Worm (Caenorhabditis elegans) whole organism, young adult: ENCODE results near the gene C14A4.12.

Source experiments
- B0035.1 ChIP-seq: sonication (generic microtip); optimal IDR thresholded peaks from 2 replicates; lab custom pipeline; 2016; ENCODE audit warnings: missing genetic modification characterization, mild to moderate bottlenecking, missing compliant biosample characterization, missing genotype, missing genetic modification reagents
- B0336.3 ChIP-seq: fragments of 200-800 bp; sonication (Bioruptor generic); IDR thresholded peaks from 2 replicates; pipeline ENCODE4 v1.3.6; 2022; ENCODE audit warnings: missing genetic modification characterization, missing compliant biosample characterization
- C17E4.6 ChIP-seq: fragments of 200-800 bp; sonication (Bioruptor generic); IDR thresholded peaks from 2 replicates; pipeline ENCODE4 v1.3.6; 2022; ENCODE audit warnings: missing genetic modification reagents, missing genetic modification characterization, missing compliant biosample characterization
- D2030.7 ChIP-seq: fragments of 200-800 bp; sonication (Bioruptor generic); IDR thresholded peaks from 2 replicates; pipeline ENCODE4 v1.3.6; 2022; ENCODE audit warnings: missing genetic modification reagents, missing genetic modification characterization, missing compliant biosample characterization
- F23B12.7 ChIP-seq: sonication (generic microtip); optimal IDR thresholded peaks from 2 replicates; lab custom pipeline; 2017; ENCODE audit warnings: missing genetic modification characterization, mild to moderate bottlenecking, missing compliant biosample characterization, antibody characterized with exemption, moderate library complexity; ENCODE audit not compliant: insufficient read depth
- F37B4.10 ChIP-seq: fragments of 200-800 bp; sonication (Bioruptor generic); IDR thresholded peaks from 2 replicates; pipeline ENCODE4 v1.3.6; 2022; ENCODE audit warnings: missing genetic modification characterization, missing compliant biosample characterization
- K11D2.4 ChIP-seq: fragments of 200-800 bp; sonication (Bioruptor generic); IDR thresholded peaks from 2 replicates; pipeline ENCODE4 v1.3.6; 2022; ENCODE audit warnings: missing genetic modification reagents, missing genetic modification characterization, missing compliant biosample characterization
- K12H6.12 ChIP-seq: fragments of 200-800 bp; sonication (Bioruptor generic); optimal IDR thresholded peaks from 2 replicates; lab custom pipeline; 2018; ENCODE audit warnings: mild to moderate bottlenecking, missing genetic modification characterization, missing compliant biosample characterization
- T26A5.8 ChIP-seq: sonication (generic microtip); optimal IDR thresholded peaks from 2 replicates; lab custom pipeline; 2016; ENCODE audit warnings: missing genetic modification characterization, missing compliant biosample characterization
- Y53F4B.3 ChIP-seq: fragments of 200-800 bp; sonication (Bioruptor generic); IDR thresholded peaks from 2 replicates; pipeline ENCODE4 v1.3.6; 2022; ENCODE audit warnings: missing genetic modification reagents, missing genetic modification characterization, missing compliant biosample characterization
- Y67H2A.10 ChIP-seq: fragments of 200-800 bp; sonication (Bioruptor generic); conservative IDR thresholded peaks from 2 replicates; pipeline ENCODE4 v1.3.6; 2022; ENCODE audit warnings: missing genetic modification reagents, missing genetic modification characterization, missing compliant biosample characterization
- ZK185.1 ChIP-seq: sonication (generic microtip); optimal IDR thresholded peaks from 2 replicates; lab custom pipeline; 2016; ENCODE audit warnings: mild to moderate bottlenecking, missing genetic modification characterization, missing compliant biosample characterization; ENCODE audit not compliant: poor library complexity, severe bottlenecking
- ama-1 ChIP-seq, 3 experiments: fragments of 150-350 bp in 1 of 3; sonication (generic microtip) in 2 of 3; optimal IDR thresholded peaks; 2 replicates each; lab custom pipeline; 2014 to 2018; ENCODE audit warnings: missing biosample characterization in 2 of 3, missing genetic modification characterization in 2 of 3, missing genetic modification reagents in 2 of 3
- aptf-2 ChIP-seq: fragments of 200-800 bp; sonication (Bioruptor generic); conservative IDR thresholded peaks from 2 replicates; pipeline ENCODE4 v1.3.6; 2022; ENCODE audit warnings: missing genetic modification reagents, missing genetic modification characterization, missing compliant biosample characterization
- aptf-3 ChIP-seq: fragments of 200-800 bp; sonication (Bioruptor generic); IDR thresholded peaks from 2 replicates; pipeline ENCODE4 v1.3.6; 2022; ENCODE audit warnings: missing genetic modification characterization, missing compliant biosample characterization
- athp-1 ChIP-seq: sonication (generic microtip); optimal IDR thresholded peaks from 2 replicates; lab custom pipeline; 2017; ENCODE audit warnings: mild to moderate bottlenecking, missing genetic modification characterization, missing compliant biosample characterization
- attf-6 ChIP-seq: fragments of 200-800 bp; sonication (Bioruptor generic); IDR thresholded peaks from 2 replicates; pipeline ENCODE4 v1.3.6; 2022; ENCODE audit warnings: missing genetic modification reagents, missing genetic modification characterization, missing compliant biosample characterization
- bed-1 ChIP-seq: fragments of 200-800 bp; sonication (Bioruptor generic); IDR thresholded peaks from 2 replicates; pipeline ENCODE4 v1.3.6; 2022; ENCODE audit warnings: missing genetic modification reagents, missing genetic modification characterization, missing compliant biosample characterization
- ccch-3 ChIP-seq: fragments of 200-800 bp; sonication (Bioruptor generic); optimal IDR thresholded peaks from 2 replicates; lab custom pipeline; 2018; ENCODE audit warnings: mild to moderate bottlenecking, missing genetic modification characterization, missing compliant biosample characterization
- cebp-2 ChIP-seq: fragments of 200-800 bp; sonication (Bioruptor generic); IDR thresholded peaks from 2 replicates; pipeline ENCODE4 v1.3.6; 2022; ENCODE audit warnings: missing genetic modification characterization, missing compliant biosample characterization
- ceh-100 ChIP-seq: fragments of 200-800 bp; sonication (Bioruptor generic); IDR thresholded peaks from 2 replicates; pipeline ENCODE4 v1.3.6; 2022; ENCODE audit warnings: missing genetic modification reagents, missing genetic modification characterization, missing compliant biosample characterization
- ceh-40 ChIP-seq: fragments of 200-800 bp; sonication (Bioruptor generic); IDR thresholded peaks from 2 replicates; pipeline ENCODE4 v1.3.6; 2022; ENCODE audit warnings: missing genetic modification characterization, missing compliant biosample characterization
- ceh-58 ChIP-seq: fragments of 200-800 bp; sonication (Bioruptor generic); IDR thresholded peaks from 2 replicates; pipeline ENCODE4 v1.3.6; 2022; ENCODE audit warnings: missing genetic modification characterization, missing compliant biosample characterization
- chd-7 ChIP-seq: sonication (generic microtip); optimal IDR thresholded peaks from 2 replicates; lab custom pipeline; 2016; ENCODE audit warnings: mild to moderate bottlenecking, missing genetic modification characterization, moderate library complexity, missing compliant biosample characterization
- die-1 ChIP-seq: sonication (generic microtip); optimal IDR thresholded peaks from 2 replicates; lab custom pipeline; 2016; ENCODE audit warnings: missing genotype, mild to moderate bottlenecking, missing genetic modification characterization, missing compliant biosample characterization
- dpl-1 ChIP-seq: fragments of 150-350 bp; optimal IDR thresholded peaks from 2 replicates; lab custom pipeline; 2014; ENCODE audit warnings: missing biosample characterization, missing genetic modification reagents, missing genetic modification characterization
- efl-1 ChIP-seq: fragments of 150-350 bp; optimal IDR thresholded peaks from 2 replicates; lab custom pipeline; 2014; ENCODE audit warnings: missing biosample characterization, missing genetic modification reagents, missing genetic modification characterization
- egl-18 ChIP-seq: fragments of 200-800 bp; sonication (Bioruptor generic); IDR thresholded peaks from 2 replicates; pipeline ENCODE4 v1.3.6; 2022; ENCODE audit warnings: missing genetic modification reagents, missing genetic modification characterization, missing compliant biosample characterization
- gei-17 ChIP-seq: fragments of 200-800 bp; sonication (Bioruptor generic); optimal IDR thresholded peaks from 2 replicates; lab custom pipeline; 2018; ENCODE audit warnings: mild to moderate bottlenecking, missing genetic modification characterization, missing compliant biosample characterization
- hlh-12 ChIP-seq: sonication (generic microtip); optimal IDR thresholded peaks from 2 replicates; lab custom pipeline; 2016; ENCODE audit warnings: missing genetic modification characterization, missing compliant biosample characterization
- hmg-1.2 ChIP-seq: fragments of 200-800 bp; sonication (Bioruptor generic); IDR thresholded peaks from 2 replicates; pipeline ENCODE4 v1.3.6; 2022; ENCODE audit warnings: missing genetic modification reagents, missing genetic modification characterization, missing compliant biosample characterization
- let-607 ChIP-seq, 2 experiments: fragments of 200-800 bp in 1 of 2; sonication (Bioruptor generic) in 1 of 2; sonication (generic microtip) in 1 of 2; optimal IDR thresholded peaks; 2 replicates each; lab custom pipeline; 2016 to 2018; ENCODE audit warnings: mild to moderate bottlenecking in 2 of 2, missing compliant biosample characterization in 2 of 2, missing genetic modification characterization in 2 of 2, moderate library complexity in 2 of 2, missing genotype in 1 of 2
- lin-26 ChIP-seq: fragments of 200-800 bp; sonication (Bioruptor generic); IDR thresholded peaks from 2 replicates; pipeline ENCODE4 v1.3.6; 2022; ENCODE audit warnings: missing genetic modification reagents, missing genetic modification characterization, missing compliant biosample characterization
- lin-54 ChIP-seq: fragments of 200-800 bp; sonication (Bioruptor generic); optimal IDR thresholded peaks from 2 replicates; lab custom pipeline; 2018; ENCODE audit warnings: mild to moderate bottlenecking, missing genetic modification characterization, missing compliant biosample characterization
- lsl-1 ChIP-seq: fragments of 200-800 bp; sonication (Bioruptor generic); optimal IDR thresholded peaks from 2 replicates; lab custom pipeline; 2018; ENCODE audit warnings: mild to moderate bottlenecking, missing genetic modification characterization, moderate library complexity, missing compliant biosample characterization
- mcd-1 ChIP-seq: fragments of 200-800 bp; sonication (Bioruptor generic); IDR thresholded peaks from 2 replicates; pipeline ENCODE4 v1.3.6; 2022; ENCODE audit warnings: missing genetic modification reagents, missing genetic modification characterization, missing compliant biosample characterization
- mxl-1 ChIP-seq: sonication (generic microtip); optimal IDR thresholded peaks from 2 replicates; lab custom pipeline; 2016; ENCODE audit warnings: missing genetic modification characterization, missing compliant biosample characterization
- nfyb-1 ChIP-seq: fragments of 200-800 bp; sonication (Bioruptor generic); IDR thresholded peaks from 2 replicates; pipeline ENCODE4 v1.3.6; 2022; ENCODE audit warnings: missing genetic modification reagents, missing genetic modification characterization, missing compliant biosample characterization
- nhr-179 ChIP-seq: sonication (generic microtip); optimal IDR thresholded peaks from 2 replicates; lab custom pipeline; 2016; ENCODE audit warnings: mild to moderate bottlenecking, missing genetic modification characterization, missing compliant biosample characterization
- nhr-80 ChIP-seq: sonication (generic microtip); optimal IDR thresholded peaks from 2 replicates; lab custom pipeline; 2016; ENCODE audit warnings: missing genetic modification characterization, missing compliant biosample characterization
- nhr-90 ChIP-seq: sonication (generic microtip); optimal IDR thresholded peaks from 2 replicates; lab custom pipeline; 2016; ENCODE audit warnings: missing genotype, mild to moderate bottlenecking, missing genetic modification characterization, missing compliant biosample characterization
- rcor-1 ChIP-seq: fragments of 200-800 bp; sonication (Bioruptor generic); IDR thresholded peaks from 2 replicates; pipeline ENCODE4 v1.3.6; 2022; ENCODE audit warnings: missing genetic modification reagents, missing genetic modification characterization, missing compliant biosample characterization
- rec-8 ChIP-seq, 2 experiments: sonication (generic microtip); optimal IDR thresholded peaks; 2 replicates each; lab custom pipeline; 2016; ENCODE audit warnings: mild to moderate bottlenecking in 2 of 2, missing genetic modification characterization in 2 of 2, missing genetic modification reagents in 2 of 2, missing genotype in 2 of 2, missing biosample characterization in 1 of 2, missing compliant biosample characterization in 1 of 2, moderate library complexity in 1 of 2
- snpc-1.1 ChIP-seq: sonication (generic microtip); optimal IDR thresholded peaks from 2 replicates; lab custom pipeline; 2017; ENCODE audit warnings: missing genetic modification characterization, mild to moderate bottlenecking, missing compliant biosample characterization, antibody characterized with exemption, moderate library complexity, missing genotype, missing genetic modification reagents; ENCODE audit not compliant: insufficient read depth
- tbx-9 ChIP-seq: sonication (generic microtip); optimal IDR thresholded peaks from 2 replicates; lab custom pipeline; 2016; ENCODE audit warnings: borderline replicate concordance, missing genetic modification characterization, inconsistent platforms, missing compliant biosample characterization
- tlf-1 ChIP-seq: fragments of 200-800 bp; sonication (Bioruptor generic); optimal IDR thresholded peaks from 2 replicates; lab custom pipeline; 2018; ENCODE audit warnings: mild to moderate bottlenecking, missing genetic modification characterization, missing compliant biosample characterization
- ztf-26 ChIP-seq: sonication (generic microtip); optimal IDR thresholded peaks from 2 replicates; lab custom pipeline; 2017; ENCODE audit warnings: missing genetic modification characterization, missing compliant biosample characterization
- ztf-3 ChIP-seq: fragments of 200-800 bp; sonication (Bioruptor generic); optimal IDR thresholded peaks from 2 replicates; lab custom pipeline; 2018; ENCODE audit warnings: mild to moderate bottlenecking, missing genetic modification characterization, missing compliant biosample characterization

C14A4.12 gene

DNA sequence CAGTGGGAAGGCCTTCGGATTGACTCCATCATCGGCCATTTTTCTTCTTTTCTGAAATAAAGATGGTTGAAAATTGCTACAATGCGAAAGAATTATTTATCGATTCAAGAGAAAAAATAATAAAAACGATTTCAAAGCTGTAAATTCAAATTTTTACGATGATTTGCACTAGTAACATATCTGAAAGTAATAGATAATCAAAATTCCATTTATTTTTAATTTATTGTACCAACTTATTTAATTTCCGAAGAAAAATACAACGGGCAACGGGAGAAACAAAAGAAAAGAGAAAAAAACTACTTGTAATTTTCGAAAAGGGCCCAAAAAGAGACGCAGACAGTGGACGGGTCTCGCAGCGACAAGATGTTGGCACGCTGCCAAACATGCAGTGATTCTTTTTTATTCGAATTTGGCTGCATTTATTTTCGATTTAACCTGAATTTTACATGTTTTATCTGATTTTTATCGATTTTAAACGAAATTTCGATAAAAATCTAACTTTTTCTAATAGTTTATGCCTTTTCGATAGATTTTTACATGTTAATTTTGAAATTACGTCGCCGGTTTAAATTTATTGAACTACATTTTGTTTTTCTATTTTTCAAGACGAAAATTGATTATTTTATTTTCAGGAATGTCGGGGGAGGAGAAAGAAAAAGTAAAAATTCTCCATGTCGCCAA, 45.9 kb downstream of the C14A4.12 start, which contains the start of the genes snu-13 and rsp-7:
TSS of gene snu-13 (minus strand) at position 51 of the 681 bp plus-strand sequence.
TSS of gene rsp-7 (plus strand) at position 631 of the 681 bp plus-strand sequence.
- TF ChIP-seq ama-1 (optimal IDR thresholded peaks at IDR 0.05; lab: Kevin White, UChicago) (no peak), ama-1 (GFP tag; optimal IDR thresholded peaks at IDR 0.05; lab: Kevin White, UChicago) (no peak), nfyb-1 (GFP tag; lab: Robert Waterston, UW) (no peak), mcd-1 (GFP tag; lab: Robert Waterston, UW) (peak; percentile 72), gei-17 (no peak), tlf-1 (GFP tag; lab: Kevin White, UChicago) (peak; percentile 54), ceh-100 (GFP tag; lab: Robert Waterston, UW) (no peak), T26A5.8 (no peak), nhr-179 (tag; lab: Kevin White, UChicago) (no peak), nhr-90 (tag; lab: Kevin White, UChicago) (no peak), egl-18 (GFP tag; lab: Robert Waterston, UW) (no peak), ztf-26 (tag; lab: Kevin White, UChicago) (no peak), chd-7 (tag; lab: Kevin White, UChicago) (no peak), D2030.7 (GFP tag; lab: Robert Waterston, UW) (peak; percentile 22; the same call in 1 of the 2 replicates), B0035.1 (tag; lab: Kevin White, UChicago) (no peak), hmg-1.2 (GFP tag; lab: Robert Waterston, UW) (peak; percentile 42; the same call in 1 of the 2 replicates), K12H6.12 (no peak), K11D2.4 (GFP tag; lab: Robert Waterston, UW) (no peak), bed-1 (GFP tag; lab: Robert Waterston, UW) (no peak), cebp-2 (GFP tag; lab: Robert Waterston, UW) (no peak), ztf-3 (no peak), F23B12.7 (peak; percentile 78), aptf-3 (GFP tag; lab: Robert Waterston, UW) (no peak), attf-6 (GFP tag; lab: Robert Waterston, UW) (no peak), ceh-58 (GFP tag; lab: Robert Waterston, UW) (no peak), ZK185.1 (tag; lab: Kevin White, UChicago) (peak; percentile 25), lin-26 (GFP tag; lab: Robert Waterston, UW) (no peak), rcor-1 (GFP tag; lab: Robert Waterston, UW) (0 out of 2 replicates have a peak, but pooled peaks have one; percentile 6), ccch-3 (no peak), athp-1 (tag; lab: Kevin White, UChicago) (no peak), dpl-1 (GFP tag; lab: Kevin White, UChicago) (peak; percentile 21), tbx-9 (no peak), aptf-2 (GFP tag; lab: Robert Waterston, UW) (no peak), B0336.3 (GFP tag; lab: Robert Waterston, UW) (no peak), mxl-1 (tag; lab: Kevin White, UChicago) (no peak), nhr-80 (peak; percentile 22), lsl-1 (GFP tag; lab: Kevin White, UChicago) (peak; percentile 69), Y67H2A.10 (GFP tag; lab: Robert Waterston, UW) (no peak), F37B4.10 (no peak), let-607 (tag; optimal IDR thresholded peaks at IDR 0.05; lab: Kevin White, UChicago) (no peak), hlh-12 (no peak), snpc-1.1 (tag; lab: Kevin White, UChicago) (no peak), efl-1 (GFP tag; lab: Kevin White, UChicago) (peak; percentile 34), rec-8 (tag; optimal IDR thresholded peaks at IDR 0.05; lab: Kevin White, UChicago) (no peak), lin-54 (GFP tag; lab: Kevin White, UChicago) (peak; percentile 68), ceh-40 (GFP tag; lab: Robert Waterston, UW) (no peak), Y53F4B.3 (GFP tag; lab: Robert Waterston, UW) (no peak), die-1 (tag; lab: Kevin White, UChicago) (no peak), C17E4.6 (no peak)
